Worm (Caenorhabditis elegans): Measurements from ENCODE around the gene F38B6.2.

ce11 chrX:6725260-6725718, 27.0 kb downstream of the F38B6.2 start, which contains the start of gene slc-25A10:
- no peak for TF ChIP-seq pha-4 (tag; optimal IDR thresholded peaks at IDR 0.05)
- no peak for TF ChIP-seq snpc-4 (tag; optimal IDR thresholded peaks at IDR 0.05)
- TF ChIP-seq mls-2 (tag; optimal IDR thresholded peaks at IDR 0.05): no peak
- TF ChIP-seq ceh-43 (GFP tag; optimal IDR thresholded peaks at IDR 0.05): no peak
- no peak for TF ChIP-seq nhr-76 (tag; optimal IDR thresholded peaks at IDR 0.05)
- no peak for TF ChIP-seq sptf-1 (tag; optimal IDR thresholded peaks at IDR 0.05)
- TF ChIP-seq ceh-39 (tag; optimal IDR thresholded peaks at IDR 0.05): no peak
- TF ChIP-seq cnd-1 (tag; optimal IDR thresholded peaks at IDR 0.05): no peak
- no peak for TF ChIP-seq nhr-237 (tag; optimal IDR thresholded peaks at IDR 0.05)
- no peak for TF ChIP-seq ztf-11 (tag; optimal IDR thresholded peaks at IDR 0.05)
- no peak for TF ChIP-seq unc-62 (GFP tag; optimal IDR thresholded peaks at IDR 0.05)
